Worm (Caenorhabditis elegans) whole organism, L4 larva: Measurements from ENCODE around the gene C25H3.10.

Experiments
- F26F4.8 ChIP-seq: fragments of 200-800 bp; sonication (Bioruptor generic); conservative IDR thresholded peaks from 2 replicates; pipeline ENCODE4 v1.3.6; 2022; ENCODE audit warnings: missing genetic modification characterization, missing compliant biosample characterization
- F49E8.2 ChIP-seq: sonication (generic microtip); optimal IDR thresholded peaks from 2 replicates; lab custom pipeline; 2016; ENCODE audit warnings: missing compliant biosample characterization, mild to moderate bottlenecking, missing genetic modification characterization, borderline replicate concordance
- Y105C5A.15 ChIP-seq: fragments of 200-800 bp; sonication (Bioruptor generic); IDR thresholded peaks from 2 replicates; pipeline ENCODE4 v1.3.6; 2022; ENCODE audit warnings: missing genetic modification characterization, missing compliant biosample characterization
- Y5F2A.4 ChIP-seq: fragments of 200-800 bp; sonication (Bioruptor generic); optimal IDR thresholded peaks from 2 replicates; lab custom pipeline; 2018; ENCODE audit warnings: mild to moderate bottlenecking, missing genetic modification characterization, missing compliant biosample characterization
- aha-1 ChIP-seq: fragments of 150-350 bp; peaks from one replicate; lab custom pipeline; 2014; ENCODE audit warnings: missing biosample characterization, missing genetic modification characterization
- aly-2 ChIP-seq: sonication (generic microtip); optimal IDR thresholded peaks from 2 replicates; lab custom pipeline; 2018; ENCODE audit warnings: missing biosample characterization, missing genetic modification characterization
- attf-4 ChIP-seq: sonication (generic microtip); optimal IDR thresholded peaks from 3 replicates; lab custom pipeline; 2017; ENCODE audit warnings: missing biosample characterization, missing genetic modification characterization
- ceh-20 ChIP-seq: fragments of 200-800 bp; sonication (Bioruptor generic); IDR thresholded peaks from 2 replicates; pipeline ENCODE4 v1.3.6; 2022; ENCODE audit warnings: missing genetic modification reagents, missing genetic modification characterization, missing compliant biosample characterization
- ceh-32 ChIP-seq: sonication (generic microtip); optimal IDR thresholded peaks from 2 replicates; lab custom pipeline; 2016; ENCODE audit warnings: mild to moderate bottlenecking, missing genetic modification characterization, missing compliant biosample characterization; ENCODE audit not compliant: poor library complexity
- ceh-62 ChIP-seq: sonication (generic microtip); optimal IDR thresholded peaks from 2 replicates; lab custom pipeline; 2017; ENCODE audit warnings: missing biosample characterization, missing genetic modification characterization
- ces-1 ChIP-seq: fragments of 150-350 bp; sonication (generic microtip); optimal IDR thresholded peaks from 4 replicates; lab custom pipeline; 2014; ENCODE audit warnings: missing biosample characterization, missing genetic modification reagents, missing genetic modification characterization
- cey-2 ChIP-seq: sonication (generic microtip); optimal IDR thresholded peaks from 3 replicates; lab custom pipeline; 2017; ENCODE audit warnings: missing genetic modification characterization, mild to moderate bottlenecking, missing compliant biosample characterization, antibody characterized with exemption, borderline replicate concordance; ENCODE audit not compliant: insufficient read depth
- daf-16 ChIP-seq, 3 experiments: sonication (generic microtip); optimal IDR thresholded peaks; 2 replicates each; lab custom pipeline; 2016 to 2017; ENCODE audit warnings: missing genetic modification characterization in 3 of 3, missing genetic modification reagents in 3 of 3, mild to moderate bottlenecking in 2 of 3, missing compliant biosample characterization in 2 of 3, missing biosample characterization in 1 of 3, moderate library complexity in 1 of 3
- daf-19 ChIP-seq: fragments of 200-800 bp; sonication (Bioruptor generic); conservative IDR thresholded peaks from 2 replicates; pipeline ENCODE4 v1.3.6; 2022; ENCODE audit warnings: missing genetic modification characterization, missing compliant biosample characterization
- daf-8 ChIP-seq: fragments of 200-800 bp; sonication (Bioruptor generic); IDR thresholded peaks from 2 replicates; pipeline ENCODE4 v1.3.6; 2022; ENCODE audit warnings: missing genetic modification characterization, missing compliant biosample characterization
- dmd-6 ChIP-seq: fragments of 200-800 bp; sonication (Bioruptor generic); IDR thresholded peaks from 2 replicates; pipeline ENCODE4 v1.3.6; 2022; ENCODE audit warnings: missing genetic modification reagents, missing genetic modification characterization, missing compliant biosample characterization
- dmd-9 ChIP-seq: fragments of 200-800 bp; sonication (Bioruptor generic); IDR thresholded peaks from 2 replicates; pipeline ENCODE4 v1.3.6; 2022; ENCODE audit warnings: missing genetic modification reagents, missing genetic modification characterization, missing compliant biosample characterization
- duxl-1 ChIP-seq: sonication (generic microtip); optimal IDR thresholded peaks from 2 replicates; lab custom pipeline; 2016; ENCODE audit warnings: mild to moderate bottlenecking, missing genetic modification characterization, moderate library complexity, missing compliant biosample characterization; ENCODE audit not compliant: poor library complexity
- dve-1 ChIP-seq: sonication (generic microtip); optimal IDR thresholded peaks from 2 replicates; lab custom pipeline; 2017; ENCODE audit warnings: antibody characterized with exemption, mild to moderate bottlenecking, missing genetic modification characterization, missing compliant biosample characterization; ENCODE audit not compliant: insufficient read depth
- egl-27 ChIP-seq: sonication (generic microtip); optimal IDR thresholded peaks from 3 replicates; lab custom pipeline; 2017; ENCODE audit warnings: missing biosample characterization, missing genetic modification reagents, missing genetic modification characterization
- fos-1 ChIP-seq: fragments of 150-350 bp; optimal IDR thresholded peaks from 2 replicates; lab custom pipeline; 2014; ENCODE audit warnings: missing biosample characterization, missing genetic modification characterization
- hlh-11 ChIP-seq: fragments of 200-800 bp; sonication (Bioruptor generic); optimal IDR thresholded peaks from 2 replicates; lab custom pipeline; 2018; ENCODE audit warnings: mild to moderate bottlenecking, missing genetic modification characterization, missing compliant biosample characterization
- hlh-30 ChIP-seq: sonication (generic microtip); optimal IDR thresholded peaks from 2 replicates; lab custom pipeline; 2017; ENCODE audit warnings: antibody characterized with exemption, mild to moderate bottlenecking, missing genetic modification characterization, missing compliant biosample characterization; ENCODE audit not compliant: insufficient read depth
- jun-1 ChIP-seq: fragments of 150-350 bp; optimal IDR thresholded peaks from 2 replicates; lab custom pipeline; 2014; ENCODE audit warnings: missing biosample characterization, missing genetic modification reagents, missing genetic modification characterization
- madf-5 ChIP-seq, 2 experiments: fragments of 200-800 bp; sonication (Bioruptor generic); IDR thresholded peaks; 2 replicates each; pipeline ENCODE4 v1.3.6; 2022; ENCODE audit warnings: missing compliant biosample characterization in 2 of 2, missing genetic modification characterization in 2 of 2
- mdt-29 ChIP-seq: fragments of 200-800 bp; sonication (Bioruptor generic); IDR thresholded peaks from 2 replicates; pipeline ENCODE4 v1.3.6; 2022; ENCODE audit warnings: missing genetic modification reagents, missing genetic modification characterization, missing compliant biosample characterization
- mep-1 ChIP-seq: fragments of 150-350 bp; sonication (generic microtip); optimal IDR thresholded peaks from 3 replicates; lab custom pipeline; 2014; ENCODE audit warnings: missing biosample characterization, missing genetic modification characterization
- mes-2 ChIP-seq: sonication (generic microtip); optimal IDR thresholded peaks from 2 replicates; lab custom pipeline; 2016; ENCODE audit warnings: missing genotype, mild to moderate bottlenecking, missing genetic modification characterization, missing compliant biosample characterization; ENCODE audit not compliant: poor library complexity, severe bottlenecking
- mxl-3 ChIP-seq: fragments of 200-800 bp; sonication (Bioruptor generic); optimal IDR thresholded peaks from 2 replicates; lab custom pipeline; 2018; ENCODE audit warnings: mild to moderate bottlenecking, missing genetic modification characterization, missing compliant biosample characterization
- nhr-10 ChIP-seq: fragments of 150-350 bp; optimal IDR thresholded peaks from 2 replicates; lab custom pipeline; 2014; ENCODE audit warnings: missing biosample characterization, missing genetic modification characterization
- nhr-11 ChIP-seq: fragments of 150-350 bp; optimal IDR thresholded peaks from 2 replicates; lab custom pipeline; 2014; ENCODE audit warnings: missing biosample characterization, missing genetic modification characterization
- nhr-28 ChIP-seq: fragments of 150-350 bp; optimal IDR thresholded peaks from 2 replicates; lab custom pipeline; 2014; ENCODE audit warnings: missing biosample characterization, missing genetic modification characterization
- nhr-42 ChIP-seq: fragments of 200-800 bp; sonication (Bioruptor generic); IDR thresholded peaks from 2 replicates; pipeline ENCODE4 v1.3.6; 2022; ENCODE audit warnings: missing genetic modification characterization, missing compliant biosample characterization
- nhr-48 ChIP-seq: sonication (generic microtip); optimal IDR thresholded peaks from 2 replicates; lab custom pipeline; 2016; ENCODE audit warnings: mild to moderate bottlenecking, missing genetic modification characterization, missing compliant biosample characterization
- nhr-6 ChIP-seq: fragments of 150-350 bp; optimal IDR thresholded peaks from 2 replicates; lab custom pipeline; 2014; ENCODE audit warnings: missing biosample characterization, missing genetic modification characterization
- nhr-76 ChIP-seq: fragments of 150-350 bp; optimal IDR thresholded peaks from 2 replicates; lab custom pipeline; 2014; ENCODE audit warnings: missing biosample characterization, missing genetic modification characterization
- pha-4 ChIP-seq, 2 experiments: fragments of 150-350 bp in 1 of 2; fragments of 200-800 bp in 1 of 2; sonication (Bioruptor generic) in 1 of 2; IDR thresholded peaks in 1 of 2; optimal IDR thresholded peaks in 1 of 2; 2 replicates each; pipeline versions ENCODE4 v1.3.6 to Lab custom; 2014 to 2022; ENCODE audit warnings: missing genetic modification characterization in 2 of 2, missing genetic modification reagents in 2 of 2, missing biosample characterization in 1 of 2, missing compliant biosample characterization in 1 of 2
- php-3 ChIP-seq: fragments of 200-800 bp; sonication (Bioruptor generic); IDR thresholded peaks from 2 replicates; pipeline ENCODE4 v1.3.6; 2022; ENCODE audit warnings: missing genetic modification reagents, missing genetic modification characterization, missing compliant biosample characterization
- pqm-1 ChIP-seq: sonication (generic microtip); optimal IDR thresholded peaks from 2 replicates; lab custom pipeline; 2017; ENCODE audit warnings: missing biosample characterization, missing genetic modification characterization
- snpc-1.2 ChIP-seq: fragments of 200-800 bp; sonication (Bioruptor generic); IDR thresholded peaks from 2 replicates; pipeline ENCODE4 v1.3.6; 2022; ENCODE audit warnings: missing genetic modification reagents, missing genetic modification characterization, missing compliant biosample characterization
- snpc-4 ChIP-seq: fragments of 150-350 bp; optimal IDR thresholded peaks from 2 replicates; lab custom pipeline; 2014; ENCODE audit warnings: missing biosample characterization, missing genetic modification characterization
- spr-1 ChIP-seq: sonication (generic microtip); optimal IDR thresholded peaks from 2 replicates; lab custom pipeline; 2016; ENCODE audit warnings: mild to moderate bottlenecking, missing genetic modification characterization, missing compliant biosample characterization
- tag-97 ChIP-seq: fragments of 200-800 bp; sonication (Bioruptor generic); IDR thresholded peaks from 2 replicates; pipeline ENCODE4 v1.3.6; 2022; ENCODE audit warnings: missing genetic modification characterization, missing compliant biosample characterization
- tra-1 ChIP-seq: fragments of 200-800 bp; sonication (Bioruptor generic); IDR thresholded peaks from 2 replicates; pipeline ENCODE4 v1.3.6; 2022; ENCODE audit warnings: missing genetic modification reagents, missing genetic modification characterization, missing compliant biosample characterization
- unc-130 ChIP-seq: sonication (generic microtip); optimal IDR thresholded peaks from 2 replicates; lab custom pipeline; 2016; ENCODE audit warnings: missing genetic modification reagents, missing genetic modification characterization, missing compliant biosample characterization
- unc-39 ChIP-seq: sonication (generic microtip); optimal IDR thresholded peaks from 2 replicates; lab custom pipeline; 2017; ENCODE audit warnings: missing biosample characterization, missing genetic modification characterization
- unc-62 ChIP-seq, 3 experiments: fragments of 150-350 bp in 1 of 3; sonication (generic microtip); optimal IDR thresholded peaks in 2 of 3; peaks in 1 of 3; 1 replicate in 1 of 3; 2 replicates in 2 of 3; lab custom pipeline; 2014 to 2017; ENCODE audit warnings: missing biosample characterization in 3 of 3, missing genetic modification characterization in 3 of 3, missing genetic modification reagents in 3 of 3, missing genotype in 1 of 3

Gene C25H3.10

DNA sequence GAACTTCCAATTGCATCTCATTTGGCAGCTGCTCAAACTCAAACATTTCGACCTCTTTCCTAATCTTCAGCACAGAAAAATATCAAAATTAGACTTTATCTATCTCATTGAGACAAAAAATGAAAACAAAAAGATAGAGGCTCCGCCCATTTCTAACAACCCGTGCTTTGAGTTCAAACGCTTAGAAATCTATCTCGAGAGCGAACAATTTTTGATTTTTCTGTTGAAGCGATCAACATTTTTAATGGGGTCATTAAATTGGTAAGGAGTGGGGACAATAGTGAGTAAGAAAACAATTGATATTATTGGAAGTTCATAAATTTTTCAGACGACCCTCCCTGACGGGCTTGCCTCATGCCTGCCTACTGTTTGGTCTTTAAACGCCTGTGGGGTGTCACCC lies at the start of gene C25H3.10, which contains the start of gene C25H3.1:
TSS of gene C25H3.10 (minus strand) at position 101 of the 400 bp plus-strand sequence.
TSS of gene C25H3.1 (plus strand) at position 203 of the 400 bp plus-strand sequence.
- TF ChIP-seq aly-2 (tag; lab: Kevin White, UChicago) (no peak), ces-1 (no peak), hlh-30 (peak; percentile 19), unc-39 (tag; lab: Kevin White, UChicago) (no peak), daf-16 (GFP tag; optimal IDR thresholded peaks at IDR 0.05; lab: Kevin White, UChicago) (no peak), daf-16 (tag; optimal IDR thresholded peaks at IDR 0.05; lab: Kevin White, UChicago) (no peak), mes-2 (tag; lab: Kevin White, UChicago) (no peak), nhr-28 (peak; percentile 12), mdt-29 (GFP tag; lab: Robert Waterston, UW) (no peak), tra-1 (GFP tag; lab: Robert Waterston, UW) (no peak), snpc-4 (tag; lab: Kevin White, UChicago) (no peak), nhr-11 (tag; lab: Kevin White, UChicago) (no peak), snpc-1.2 (GFP tag; lab: Robert Waterston, UW) (no peak), aha-1 (tag; lab: Kevin White, UChicago) (no peak)

DNA sequence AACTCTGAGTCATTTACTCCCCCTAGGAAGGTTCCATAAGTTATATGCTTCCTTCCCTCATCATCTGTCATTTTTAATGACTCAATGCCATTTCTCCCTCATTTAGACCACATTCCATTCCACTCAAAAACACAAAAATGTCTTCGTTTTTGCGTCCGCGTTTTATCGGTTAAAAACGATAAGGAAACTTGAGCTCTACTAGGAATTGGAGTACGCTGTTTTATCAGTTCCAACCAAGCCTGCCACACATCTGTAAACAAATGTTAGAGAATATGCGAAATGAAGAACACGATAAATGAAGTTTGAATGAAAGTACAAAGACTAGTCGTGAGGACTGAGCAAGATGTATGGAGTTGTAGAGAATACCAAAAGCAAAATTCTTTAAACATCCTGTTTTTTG lies 49.6 kb upstream of the C25H3.10 start:
- TF ChIP-seq ceh-20 (GFP tag; lab: Robert Waterston, UW) (no peak), nhr-10 (tag; lab: Kevin White, UChicago) (peak; percentile 46), ceh-32 (no peak), daf-19 (GFP tag; lab: Robert Waterston, UW) (no peak), daf-8 (GFP tag; lab: Robert Waterston, UW) (no peak), tag-97 (GFP tag; lab: Robert Waterston, UW) (no peak), snpc-4 (tag; lab: Kevin White, UChicago) (no peak), Y5F2A.4 (GFP tag; lab: Kevin White, UChicago) (no peak), fos-1 (tag; lab: Kevin White, UChicago) (no peak), nhr-42 (GFP tag; lab: Robert Waterston, UW) (no peak), attf-4 (tag; lab: Kevin White, UChicago) (no peak), Y105C5A.15 (GFP tag; lab: Robert Waterston, UW) (no peak), aly-2 (tag; lab: Kevin White, UChicago) (no peak), nhr-48 (tag; lab: Kevin White, UChicago) (peak; percentile 27), nhr-6 (no peak), pha-4 (GFP tag; IDR thresholded peaks at IDR 0.05; lab: Robert Waterston, UW) (peak; percentile 25; the same call in 1 of the 2 replicates), pha-4 (tag; optimal IDR thresholded peaks at IDR 0.05; lab: Kevin White, UChicago) (no peak), spr-1 (tag; lab: Kevin White, UChicago) (no peak), hlh-11 (tag; lab: Kevin White, UChicago) (peak; percentile 85), F26F4.8 (GFP tag; lab: Robert Waterston, UW) (no peak), tra-1 (GFP tag; lab: Robert Waterston, UW) (peak; percentile 45; the same call in 1 of the 2 replicates), egl-27 (tag; lab: Kevin White, UChicago) (no peak), nhr-76 (no peak), dmd-9 (GFP tag; lab: Robert Waterston, UW) (no peak), pqm-1 (tag; lab: Kevin White, UChicago) (peak; percentile 100), unc-62 (GFP tag; optimal IDR thresholded peaks at IDR 0.05 in 1 of 2; lab: Kevin White, UChicago) (peak in 1 of 2 experiments; percentile 55), unc-62 (tag; optimal IDR thresholded peaks at IDR 0.05; lab: Kevin White, UChicago) (no peak), ceh-62 (tag; lab: Kevin White, UChicago) (no peak), jun-1 (tag; lab: Kevin White, UChicago) (no peak), nhr-28 (peak; percentile 72), duxl-1 (no peak), madf-5 (GFP tag; IDR thresholded peaks at IDR 0.05; lab: Robert Waterston, UW) (no peak), mep-1 (peak; percentile 40), php-3 (GFP tag; lab: Robert Waterston, UW) (peak; percentile 28; the same call in 1 of the 2 replicates), F49E8.2 (no peak), dve-1 (tag; lab: Kevin White, UChicago) (peak; percentile 89), unc-130 (GFP tag; lab: Kevin White, UChicago) (no peak), dmd-6 (GFP tag; lab: Robert Waterston, UW) (peak; percentile 87), mxl-3 (GFP tag; lab: Kevin White, UChicago) (peak; percentile 14), cey-2 (no peak)
